Worm (Caenorhabditis elegans) whole organism, mixed stage, embryonic: ENCODE results near the gene oac-48.

Source experiments
- M03D4.4 ChIP-seq: sonication (generic microtip); optimal IDR thresholded peaks from 2 replicates; lab custom pipeline; 2017; ENCODE audit warnings: mild to moderate bottlenecking, missing genetic modification characterization, missing compliant biosample characterization
- bed-3 ChIP-seq: fragments of 200-800 bp; sonication (Bioruptor generic); optimal IDR thresholded peaks from 3 replicates; lab custom pipeline; 2018; ENCODE audit warnings: mild to moderate bottlenecking, missing genetic modification characterization, moderate library complexity, missing compliant biosample characterization
- blmp-1 ChIP-seq: fragments of 150-350 bp; optimal IDR thresholded peaks from 2 replicates; lab custom pipeline; 2014; ENCODE audit warnings: missing biosample characterization, missing genetic modification characterization
- ceh-39 ChIP-seq: fragments of 150-350 bp; optimal IDR thresholded peaks from 2 replicates; lab custom pipeline; 2014; ENCODE audit warnings: missing biosample characterization, missing genetic modification characterization
- ceh-43 ChIP-seq: fragments of 200-800 bp; sonication (Bioruptor generic); optimal IDR thresholded peaks from 2 replicates; lab custom pipeline; 2018; ENCODE audit warnings: mild to moderate bottlenecking, missing genetic modification characterization, moderate library complexity, missing compliant biosample characterization
- ceh-83 ChIP-seq: fragments of 200-800 bp; sonication (Bioruptor generic); optimal IDR thresholded peaks from 2 replicates; lab custom pipeline; 2018; ENCODE audit warnings: mild to moderate bottlenecking, missing genetic modification characterization, missing compliant biosample characterization
- ces-1 ChIP-seq: fragments of 150-350 bp; optimal IDR thresholded peaks from 2 replicates; lab custom pipeline; 2014; ENCODE audit warnings: missing biosample characterization, missing genetic modification reagents, missing genetic modification characterization
- cnd-1 ChIP-seq: fragments of 200-800 bp; sonication (Bioruptor generic); optimal IDR thresholded peaks from 2 replicates; lab custom pipeline; 2018; ENCODE audit warnings: mild to moderate bottlenecking, missing genetic modification characterization, missing compliant biosample characterization
- drap-1 ChIP-seq: fragments of 200-800 bp; sonication (Bioruptor generic); optimal IDR thresholded peaks from 3 replicates; lab custom pipeline; 2018; ENCODE audit warnings: mild to moderate bottlenecking, missing genetic modification characterization, missing compliant biosample characterization
- elt-1 ChIP-seq: sonication (generic microtip); optimal IDR thresholded peaks from 2 replicates; lab custom pipeline; 2017; ENCODE audit warnings: missing genetic modification characterization, mild to moderate bottlenecking, missing compliant biosample characterization, antibody characterized with exemption, moderate library complexity, borderline replicate concordance; ENCODE audit not compliant: insufficient read depth
- elt-3 ChIP-seq: fragments of 150-350 bp; optimal IDR thresholded peaks from 2 replicates; lab custom pipeline; 2014; ENCODE audit warnings: missing biosample characterization, missing genetic modification characterization
- flh-1 ChIP-seq: fragments of 200-800 bp; sonication (Bioruptor generic); optimal IDR thresholded peaks from 2 replicates; lab custom pipeline; 2018; ENCODE audit warnings: mild to moderate bottlenecking, missing genetic modification characterization, moderate library complexity, missing compliant biosample characterization
- ham-2 ChIP-seq: fragments of 200-800 bp; sonication (Bioruptor generic); optimal IDR thresholded peaks from 2 replicates; lab custom pipeline; 2018; ENCODE audit warnings: mild to moderate bottlenecking, missing genetic modification characterization, missing compliant biosample characterization
- hlh-1 ChIP-seq: fragments of 150-350 bp; optimal IDR thresholded peaks from 2 replicates; lab custom pipeline; 2014; ENCODE audit warnings: missing biosample characterization, missing genetic modification reagents, missing genetic modification characterization
- lin-13 ChIP-seq: fragments of 150-350 bp; optimal IDR thresholded peaks from 2 replicates; lab custom pipeline; 2014; ENCODE audit warnings: missing biosample characterization, missing genetic modification characterization
- mab-5 ChIP-seq: fragments of 150-350 bp; optimal IDR thresholded peaks from 2 replicates; lab custom pipeline; 2014; ENCODE audit warnings: missing biosample characterization, missing genetic modification characterization
- mep-1 ChIP-seq: fragments of 150-350 bp; optimal IDR thresholded peaks from 2 replicates; lab custom pipeline; 2017; ENCODE audit warnings: missing biosample characterization, missing genetic modification reagents, missing genetic modification characterization, inconsistent platforms
- mls-2 ChIP-seq: sonication (generic microtip); optimal IDR thresholded peaks from 2 replicates; lab custom pipeline; 2016; ENCODE audit warnings: mild to moderate bottlenecking, missing genetic modification characterization, moderate library complexity, missing compliant biosample characterization
- nhr-2 ChIP-seq: fragments of 150-350 bp; optimal IDR thresholded peaks from 2 replicates; lab custom pipeline; 2014; ENCODE audit warnings: missing biosample characterization, missing genetic modification characterization
- nhr-28 ChIP-seq: fragments of 150-350 bp; optimal IDR thresholded peaks from 2 replicates; lab custom pipeline; 2014; ENCODE audit warnings: missing biosample characterization, missing genetic modification characterization
- nhr-76 ChIP-seq: sonication (generic microtip); optimal IDR thresholded peaks from 2 replicates; lab custom pipeline; 2017; ENCODE audit warnings: missing biosample characterization, missing genetic modification characterization
- snpc-4 ChIP-seq: fragments of 150-350 bp; optimal IDR thresholded peaks from 2 replicates; lab custom pipeline; 2014; ENCODE audit warnings: missing biosample characterization, missing genetic modification characterization
- sptf-1 ChIP-seq: sonication (generic microtip); optimal IDR thresholded peaks from 2 replicates; lab custom pipeline; 2017; ENCODE audit warnings: mild to moderate bottlenecking, missing genetic modification characterization, moderate library complexity, missing compliant biosample characterization
- tbx-8 ChIP-seq: fragments of 200-800 bp; sonication (Bioruptor generic); optimal IDR thresholded peaks from 2 replicates; lab custom pipeline; 2018; ENCODE audit warnings: mild to moderate bottlenecking, missing genetic modification characterization, moderate library complexity, missing compliant biosample characterization
- unc-120 ChIP-seq: sonication (generic microtip); optimal IDR thresholded peaks from 2 replicates; lab custom pipeline; 2017; ENCODE audit warnings: missing genetic modification characterization, missing compliant biosample characterization; ENCODE audit not compliant: poor library complexity, severe bottlenecking
- unc-39 ChIP-seq: fragments of 150-350 bp; optimal IDR thresholded peaks from 2 replicates; lab custom pipeline; 2014; ENCODE audit warnings: missing biosample characterization, missing genetic modification characterization
- unc-62 ChIP-seq: fragments of 150-350 bp; optimal IDR thresholded peaks from 2 replicates; lab custom pipeline; 2014; ENCODE audit warnings: missing biosample characterization, missing genetic modification reagents, missing genetic modification characterization
- zip-8 ChIP-seq: fragments of 150-350 bp; optimal IDR thresholded peaks from 2 replicates; lab custom pipeline; 2014; ENCODE audit warnings: missing biosample characterization, missing genetic modification characterization
- ztf-11 ChIP-seq: fragments of 150-350 bp; optimal IDR thresholded peaks from 2 replicates; lab custom pipeline; 2014; ENCODE audit warnings: missing biosample characterization, missing genetic modification characterization

oac-48 gene

ce11 chrIV:13678649-13679048 lies 5.0 kb downstream of the oac-48 start, which contains the start of gene srlf-26:
TSS of gene srlf-26 (plus strand) at chrIV:13678949.
- TF ChIP-seq elt-1 (tag; lab: Kevin White, UChicago) (no peak), unc-39 (tag; lab: Kevin White, UChicago) (no peak), sptf-1 (tag; lab: Kevin White, UChicago) (no peak), nhr-28 (tag; lab: Kevin White, UChicago) (no peak), ham-2 (GFP tag; lab: Kevin White, UChicago) (no peak), drap-1 (GFP tag; lab: Kevin White, UChicago) (no peak), unc-62 (GFP tag; lab: Kevin White, UChicago) (no peak), nhr-2 (tag; lab: Kevin White, UChicago) (no peak), unc-120 (no peak), mab-5 (tag; lab: Kevin White, UChicago) (no peak), nhr-76 (tag; lab: Kevin White, UChicago) (no peak)

- no peak for TF ChIP-seq ztf-11 (tag; lab: Kevin White, UChicago)
- no peak for TF ChIP-seq nhr-28 (tag; lab: Kevin White, UChicago)
- no peak for TF ChIP-seq M03D4.4 (tag; lab: Kevin White, UChicago)
- no peak for TF ChIP-seq nhr-76 (tag; lab: Kevin White, UChicago)
- TF ChIP-seq bed-3: no peak
- no peak for TF ChIP-seq hlh-1 (tag; lab: Kevin White, UChicago)
- no peak for TF ChIP-seq zip-8 (tag; lab: Kevin White, UChicago)
- no peak for TF ChIP-seq ceh-43 (GFP tag; lab: Kevin White, UChicago)
- TF ChIP-seq unc-62 (GFP tag; lab: Kevin White, UChicago): no peak
- no peak for TF ChIP-seq mep-1 (tag; lab: Kevin White, UChicago)
- no peak for TF ChIP-seq snpc-4
- TF ChIP-seq sptf-1 (tag; lab: Kevin White, UChicago): no peak
- TF ChIP-seq elt-1 (tag; lab: Kevin White, UChicago): no peak
- TF ChIP-seq flh-1: no peak
- no peak for TF ChIP-seq elt-3 (tag; lab: Kevin White, UChicago)
- no peak for TF ChIP-seq unc-39 (tag; lab: Kevin White, UChicago)
- no peak for TF ChIP-seq unc-120
- no peak for TF ChIP-seq lin-13
Observed at ce11 chrIV:13679495-13679894, 5.9 kb downstream of the oac-48 start.

ce11 chrIV:13682733-13683132 lies 9.1 kb downstream of the oac-48 start:
- TF ChIP-seq elt-3 (tag; lab: Kevin White, UChicago): peak; percentile 78
- peak; percentile 94 for TF ChIP-seq unc-62 (GFP tag; lab: Kevin White, UChicago)
- no peak for TF ChIP-seq blmp-1 (tag; lab: Kevin White, UChicago)
- TF ChIP-seq elt-1 (tag; lab: Kevin White, UChicago): no peak
- TF ChIP-seq mab-5 (tag; lab: Kevin White, UChicago): peak; percentile 57

- TF ChIP-seq mep-1 (tag; lab: Kevin White, UChicago): no peak
- no peak for TF ChIP-seq ceh-83
- TF ChIP-seq tbx-8: no peak
- no peak for TF ChIP-seq nhr-28 (tag; lab: Kevin White, UChicago)
- TF ChIP-seq M03D4.4 (tag; lab: Kevin White, UChicago): no peak
- no peak for TF ChIP-seq bed-3
- no peak for TF ChIP-seq blmp-1 (tag; lab: Kevin White, UChicago)
- TF ChIP-seq mab-5 (tag; lab: Kevin White, UChicago): no peak
- no peak for TF ChIP-seq mls-2
- TF ChIP-seq snpc-4: no peak
- no peak for TF ChIP-seq lin-13
- TF ChIP-seq unc-120: no peak
- no peak for TF ChIP-seq nhr-2 (tag; lab: Kevin White, UChicago)
- no peak for TF ChIP-seq ztf-11 (tag; lab: Kevin White, UChicago)
- TF ChIP-seq ces-1 (GFP tag; lab: Kevin White, UChicago): no peak
- TF ChIP-seq ceh-39 (tag; lab: Kevin White, UChicago): no peak
- TF ChIP-seq elt-3 (tag; lab: Kevin White, UChicago): no peak
- TF ChIP-seq zip-8 (tag; lab: Kevin White, UChicago): no peak
Observed at ce11 chrIV:13684827-13685226, 11.2 kb downstream of the oac-48 start.

- TF ChIP-seq ceh-39 (tag; lab: Kevin White, UChicago) (no peak), nhr-76 (tag; lab: Kevin White, UChicago) (no peak), sptf-1 (tag; lab: Kevin White, UChicago) (no peak), lin-13 (no peak), ceh-43 (GFP tag; lab: Kevin White, UChicago) (no peak), cnd-1 (no peak), ham-2 (GFP tag; lab: Kevin White, UChicago) (no peak), snpc-4 (no peak), elt-3 (tag; lab: Kevin White, UChicago) (no peak), flh-1 (no peak), elt-1 (tag; lab: Kevin White, UChicago) (no peak), unc-39 (tag; lab: Kevin White, UChicago) (no peak)
Observed at ce11 chrIV:13686965-13687425, 13.4 kb downstream of the oac-48 start, which contains the start of gene nyn-1. TSS of gene nyn-1 (minus strand) at chrIV:13687015.
